Fruit fly (Drosophila melanogaster) whole organism, embryonic: Measurements from ENCODE around the gene Fit2.

Source experiments
- Ada2b ChIP-seq: fragments of 200-800 bp; sonication (Bioruptor generic); IDR thresholded peaks from 2 replicates; pipeline ENCODE4 v1.3.6; 2022; ENCODE audit warnings: missing biosample characterization, missing genetic modification characterization
- Aef1 ChIP-seq: fragments of 200-800 bp; sonication (Bioruptor generic); IDR thresholded peaks from 3 replicates; pipeline ENCODE4 v1.3.6; 2022; ENCODE audit warnings: missing biosample characterization, missing genetic modification characterization
- Atf-2 ChIP-seq: fragments of 200-800 bp; sonication (Bioruptor generic); optimal IDR thresholded peaks from 2 replicates; lab custom pipeline; 2016; ENCODE audit warnings: missing biosample characterization, missing genetic modification characterization
- B-H1 ChIP-seq: fragments of 200-800 bp; sonication (Bioruptor generic); IDR thresholded peaks from 3 replicates; pipeline ENCODE4 v1.3.6; 2022; ENCODE audit warnings: missing biosample characterization, missing genetic modification characterization
- Bdp1 ChIP-seq: fragments of 200-800 bp; sonication (Bioruptor generic); optimal IDR thresholded peaks from 3 replicates; lab custom pipeline; 2016; ENCODE audit warnings: missing biosample characterization, missing genetic modification characterization
- CG10321 ChIP-seq: fragments of 200-800 bp; sonication (Bioruptor generic); IDR thresholded peaks from 2 replicates; pipeline ENCODE4 v1.3.6; 2022; ENCODE audit warnings: missing biosample characterization, missing genetic modification characterization
- CG12391 ChIP-seq: fragments of 200-800 bp; sonication (Bioruptor generic); optimal IDR thresholded peaks from 3 replicates; lab custom pipeline; 2018; ENCODE audit warnings: missing biosample characterization, mild to moderate bottlenecking, missing genetic modification characterization, moderate library complexity
- CG15073 ChIP-seq: fragments of 200-800 bp; sonication (Bioruptor generic); optimal IDR thresholded peaks from 2 replicates; lab custom pipeline; 2016; ENCODE audit warnings: missing biosample characterization, missing genetic modification characterization
- CG2120 ChIP-seq: fragments of 200-800 bp; sonication (Bioruptor generic); optimal IDR thresholded peaks from 3 replicates; lab custom pipeline; 2016; ENCODE audit warnings: missing biosample characterization, missing genetic modification characterization
- CG31388 ChIP-seq: fragments of 200-800 bp; sonication (Bioruptor generic); optimal IDR thresholded peaks from 2 replicates; lab custom pipeline; 2016; ENCODE audit warnings: missing biosample characterization, missing genetic modification characterization
- CG4328 ChIP-seq: fragments of 200-800 bp; sonication (Bioruptor generic); optimal IDR thresholded peaks from 3 replicates; lab custom pipeline; 2017; ENCODE audit warnings: missing biosample characterization, missing genetic modification reagents, missing genetic modification characterization
- CG43689 ChIP-seq: fragments of 200-800 bp; sonication (Bioruptor generic); IDR thresholded peaks from 2 replicates; pipeline ENCODE4 v1.3.6; 2022; ENCODE audit warnings: missing biosample characterization, missing genetic modification characterization
- CG5180 ChIP-seq: fragments of 200-800 bp; sonication (Bioruptor generic); optimal IDR thresholded peaks from 3 replicates; lab custom pipeline; 2017; ENCODE audit warnings: missing biosample characterization, missing genetic modification characterization, mild to moderate bottlenecking, moderate library complexity, missing genetic modification reagents
- CG5953 ChIP-seq: fragments of 200-800 bp; sonication (Bioruptor generic); IDR thresholded peaks from 2 replicates; pipeline ENCODE4 v1.3.6; 2022; ENCODE audit warnings: missing biosample characterization, missing genetic modification characterization
- CG8290 ChIP-seq, 3 experiments: fragments of 200-800 bp; sonication (Bioruptor generic); optimal IDR thresholded peaks; 2 replicates each; lab custom pipeline; 2016 to 2019; ENCODE audit warnings: missing biosample characterization in 3 of 3, missing genetic modification characterization in 3 of 3, mild to moderate bottlenecking in 2 of 3, moderate library complexity in 1 of 3
- CkIIα-i1 ChIP-seq: fragments of 200-800 bp; sonication (Bioruptor generic); IDR thresholded peaks from 2 replicates; pipeline ENCODE4 v1.3.6; 2022; ENCODE audit warnings: missing biosample characterization, missing genetic modification characterization
- Dek ChIP-seq: fragments of 200-800 bp; sonication (Bioruptor generic); optimal IDR thresholded peaks from 3 replicates; lab custom pipeline; 2019; ENCODE audit warnings: missing biosample characterization, mild to moderate bottlenecking, missing genetic modification characterization, moderate library complexity
- Dfd ChIP-seq, 2 experiments: fragments of >200 bp; optimal IDR thresholded peaks; 2 replicates each; lab custom pipeline; 2017; ENCODE audit warnings: missing biosample characterization in 2 of 2, missing genetic modification characterization in 2 of 2
- H15 ChIP-seq: fragments of 200-800 bp; sonication (Bioruptor generic); IDR thresholded peaks from 3 replicates; pipeline ENCODE4 v1.3.6; 2022; ENCODE audit warnings: missing biosample characterization, missing genetic modification characterization
- HmgD ChIP-seq: fragments of 200-800 bp; sonication (Bioruptor generic); optimal IDR thresholded peaks from 3 replicates; lab custom pipeline; 2016; ENCODE audit warnings: missing biosample characterization, missing genetic modification characterization
- Hmr ChIP-seq: fragments of 200-800 bp; sonication (Bioruptor generic); optimal IDR thresholded peaks from 3 replicates; lab custom pipeline; 2017; ENCODE audit warnings: mild to moderate bottlenecking, missing biosample characterization, missing genetic modification reagents, missing genetic modification characterization
- Lpt ChIP-seq: fragments of >200 bp; optimal IDR thresholded peaks from 2 replicates; lab custom pipeline; 2018; ENCODE audit warnings: missing biosample characterization, missing genetic modification characterization
- Max ChIP-seq: fragments of 200-800 bp; sonication (Bioruptor generic); optimal IDR thresholded peaks from 2 replicates; lab custom pipeline; 2016; ENCODE audit warnings: missing biosample characterization, mild to moderate bottlenecking, missing genetic modification characterization
- PHDP ChIP-seq: fragments of 200-800 bp; sonication (Bioruptor generic); optimal IDR thresholded peaks from 3 replicates; lab custom pipeline; 2018; ENCODE audit warnings: missing biosample characterization, mild to moderate bottlenecking, missing genetic modification characterization, moderate library complexity
- Sin3A ChIP-seq: fragments of >200 bp; optimal IDR thresholded peaks from 2 replicates; lab custom pipeline; 2018
- bcd ChIP-seq: fragments of 200-800 bp; sonication (Bioruptor generic); optimal IDR thresholded peaks from 2 replicates; lab custom pipeline; 2017; ENCODE audit warnings: missing biosample characterization, mild to moderate bottlenecking, missing genetic modification characterization
- br ChIP-seq: fragments of >200 bp; optimal IDR thresholded peaks from 2 replicates; lab custom pipeline; 2017
- chinmo ChIP-seq: fragments of 200-800 bp; sonication (Bioruptor generic); IDR thresholded peaks from 4 replicates; pipeline ENCODE4 v1.3.6; 2022; ENCODE audit warnings: missing biosample characterization, missing genetic modification characterization; ENCODE audit not compliant: partially characterized antibody
- croc ChIP-seq: fragments of 200-800 bp; sonication (Bioruptor generic); conservative IDR thresholded peaks from 3 replicates; pipeline ENCODE4 v1.3.6; 2022; ENCODE audit warnings: missing biosample characterization, missing genetic modification characterization
- dati ChIP-seq: fragments of 200-800 bp; sonication (Bioruptor generic); IDR thresholded peaks from 2 replicates; pipeline ENCODE4 v1.3.6; 2022; ENCODE audit warnings: missing biosample characterization, missing genetic modification characterization
- dmrt99B ChIP-seq: fragments of 200-800 bp; sonication (Bioruptor generic); optimal IDR thresholded peaks from 2 replicates; lab custom pipeline; 2018; ENCODE audit warnings: missing biosample characterization, mild to moderate bottlenecking, missing genetic modification characterization, moderate library complexity
- fd96Cb ChIP-seq: fragments of 200-800 bp; sonication (Bioruptor generic); optimal IDR thresholded peaks from 2 replicates; lab custom pipeline; 2018; ENCODE audit warnings: missing biosample characterization, mild to moderate bottlenecking, missing genetic modification characterization, moderate library complexity
- her ChIP-seq: fragments of 200-800 bp; sonication (Bioruptor generic); optimal IDR thresholded peaks from 2 replicates; lab custom pipeline; 2016; ENCODE audit warnings: missing biosample characterization, missing genetic modification characterization
- insv ChIP-seq, 2 experiments: fragments of 200-800 bp; sonication (Bioruptor generic); optimal IDR thresholded peaks; 3 replicates each; lab custom pipeline; 2016 to 2018; ENCODE audit warnings: missing biosample characterization in 2 of 2, missing genetic modification characterization in 2 of 2
- jumu ChIP-seq: fragments of 200-800 bp; sonication (Bioruptor generic); optimal IDR thresholded peaks from 3 replicates; lab custom pipeline; 2016; ENCODE audit warnings: missing biosample characterization, missing genetic modification characterization
- lov ChIP-seq, 2 experiments: fragments of 200-800 bp in 1 of 2; fragments of >200 bp in 1 of 2; sonication (Bioruptor generic) in 1 of 2; IDR thresholded peaks in 1 of 2; optimal IDR thresholded peaks in 1 of 2; 2 replicates in 1 of 2; 3 replicates in 1 of 2; pipeline versions ENCODE4 v1.3.6 to Lab custom; 2017 to 2022; ENCODE audit warnings: missing biosample characterization in 1 of 2, missing genetic modification characterization in 1 of 2
- nerfin-2 ChIP-seq: fragments of 200-800 bp; sonication (Bioruptor generic); IDR thresholded peaks from 2 replicates; pipeline ENCODE4 v1.3.6; 2022; ENCODE audit warnings: missing biosample characterization, missing genetic modification characterization; ENCODE audit not compliant: partially characterized antibody
- pan ChIP-seq, 4 experiments: fragments of >200 bp in 3 of 4; fragments of 200-800 bp in 1 of 4; sonication (Bioruptor generic) in 1 of 4; optimal IDR thresholded peaks in 3 of 4; IDR thresholded peaks in 1 of 4; 2 replicates each; pipeline versions ENCODE4 v1.3.6 to Lab custom; 2017 to 2022; ENCODE audit warnings: missing biosample characterization in 2 of 4, missing genetic modification characterization in 2 of 4, mixed read lengths in 1 of 4
- row ChIP-seq: fragments of 200-800 bp; sonication (Bioruptor generic); IDR thresholded peaks from 3 replicates; pipeline ENCODE4 v1.3.6; 2022; ENCODE audit warnings: missing biosample characterization, missing genetic modification characterization
- sima ChIP-seq: fragments of 200-800 bp; sonication (Bioruptor generic); optimal IDR thresholded peaks from 2 replicates; lab custom pipeline; 2016; ENCODE audit warnings: missing biosample characterization, missing genetic modification characterization
- slbo ChIP-seq: fragments of 200-800 bp; sonication (Bioruptor generic); IDR thresholded peaks from 2 replicates; pipeline ENCODE4 v1.3.6; 2022; ENCODE audit warnings: missing biosample characterization, missing genetic modification characterization
- so ChIP-seq: fragments of 200-800 bp; sonication (Bioruptor generic); IDR thresholded peaks from 3 replicates; pipeline ENCODE4 v1.3.6; 2022; ENCODE audit warnings: missing biosample characterization, missing genetic modification characterization
- sob ChIP-seq: fragments of 200-800 bp; sonication (Bioruptor generic); IDR thresholded peaks from 2 replicates; pipeline ENCODE4 v1.3.6; 2022; ENCODE audit warnings: missing biosample characterization, missing genetic modification characterization
- sqz ChIP-seq: fragments of 200-800 bp; sonication (Bioruptor generic); optimal IDR thresholded peaks from 3 replicates; lab custom pipeline; 2018; ENCODE audit warnings: missing biosample characterization, mild to moderate bottlenecking, missing genetic modification characterization
- sug ChIP-seq: fragments of 200-800 bp; optimal IDR thresholded peaks from 2 replicates; lab custom pipeline; 2019; ENCODE audit warnings: missing biosample characterization, mild to moderate bottlenecking, missing genetic modification characterization, moderate library complexity
- ttk ChIP-seq: fragments of 200-800 bp; sonication (Bioruptor generic); IDR thresholded peaks from 2 replicates; pipeline ENCODE4 v2.1.2; 2022; ENCODE audit warnings: missing biosample characterization, missing genetic modification characterization
- unc-4 ChIP-seq: fragments of 200-800 bp; sonication (Bioruptor generic); IDR thresholded peaks from 2 replicates; pipeline ENCODE4 v1.3.6; 2022; ENCODE audit warnings: missing biosample characterization, missing genetic modification characterization; ENCODE audit not compliant: partially characterized antibody
- vvl ChIP-seq: fragments of 200-800 bp; sonication (Bioruptor generic); IDR thresholded peaks from 2 replicates; pipeline ENCODE4 v1.3.6; 2022; ENCODE audit warnings: missing biosample characterization, missing genetic modification characterization
- yki ChIP-seq: fragments of >200 bp; optimal IDR thresholded peaks from 3 replicates; lab custom pipeline; 2018

The Fit2 gene

DNA sequence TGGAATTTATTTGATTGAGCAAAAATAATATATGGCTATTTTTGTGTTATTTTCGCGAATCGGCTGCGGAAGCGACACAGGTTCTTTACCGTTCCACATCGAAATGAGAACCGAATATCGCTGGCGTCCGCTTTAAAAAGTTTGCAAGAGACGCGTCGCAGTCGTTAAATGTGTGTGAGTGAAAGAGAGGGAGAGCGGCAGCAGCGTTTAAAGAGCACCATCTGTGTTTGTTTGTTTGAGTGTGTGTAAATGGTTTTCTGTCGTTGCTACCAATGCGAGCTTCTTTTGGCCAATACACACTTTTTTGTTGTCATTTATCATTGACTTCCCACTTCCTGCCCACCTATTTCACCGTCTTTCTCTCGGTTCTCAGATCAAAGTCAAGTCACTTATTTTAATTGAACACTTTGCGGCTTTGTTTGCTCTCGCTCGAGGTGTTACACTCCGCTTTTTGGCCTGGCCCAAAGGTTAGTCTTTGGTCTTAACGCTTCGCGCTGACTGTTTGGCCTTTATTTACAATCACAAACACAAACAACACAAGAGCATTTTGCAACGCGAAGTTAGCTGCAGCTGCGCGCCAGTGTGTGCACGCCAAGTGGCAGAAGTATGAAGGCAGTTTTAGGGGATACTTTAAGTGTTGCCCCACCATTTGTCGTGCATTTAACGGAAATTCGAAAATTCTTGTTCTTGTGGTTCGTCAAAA, 12.0 kb upstream of the Fit2 start, which contains the start of gene CG3764 (continued):
- TF ChIP-seq Bdp1: peak; percentile 65
- peak; percentile 60 for TF ChIP-seq slbo (GFP tag; lab: Robert Waterston, UW)
- no peak for TF ChIP-seq CG43689 (GFP tag; lab: Robert Waterston, UW)
- TF ChIP-seq CG4328: peak; percentile 90
- peak; percentile 72 for TF ChIP-seq Max (GFP tag; lab: Kevin White, UChicago)
- peak; percentile 79 for TF ChIP-seq sob (GFP tag; lab: Robert Waterston, UW)
- no peak for TF ChIP-seq Dfd (GFP tag; optimal IDR thresholded peaks at IDR 0.05; lab: Kevin White, UChicago)
- peak; percentile 80 for TF ChIP-seq sug (tag; lab: Kevin White, UChicago)
- TF ChIP-seq yki (lab: Kevin White, UChicago): no peak
- peak; percentile 68 for TF ChIP-seq dmrt99B (tag; lab: Kevin White, UChicago)
- TF ChIP-seq pan (optimal IDR thresholded peaks at IDR 0.05; lab: Kevin White, UChicago): no peak
- peak in 1 of 2 experiments; percentile 71 for TF ChIP-seq pan (GFP tag; optimal IDR thresholded peaks at IDR 0.05 in 1 of 2, IDR thresholded peaks at IDR 0.05 in 1 of 2)
- TF ChIP-seq CG5180: peak; percentile 73
- peak; percentile 6 for TF ChIP-seq fd96Cb (tag; lab: Kevin White, UChicago)
- TF ChIP-seq insv (GFP tag; optimal IDR thresholded peaks at IDR 0.05; lab: Kevin White, UChicago): peak in 1 of 2 experiments; percentile 39
- TF ChIP-seq CkIIα-i1 (GFP tag; lab: Robert Waterston, UW): no peak
- peak; percentile 24; the same call in 1 of the 3 replicates for TF ChIP-seq B-H1 (GFP tag; lab: Robert Waterston, UW)
- peak; percentile 35 for TF ChIP-seq unc-4 (GFP tag; lab: Robert Waterston, UW)
- peak; percentile 54 for TF ChIP-seq CG8290 (GFP tag; optimal IDR thresholded peaks at IDR 0.05; lab: Kevin White, UChicago)
- peak; percentile 83 to 94 for TF ChIP-seq CG8290 (tag; optimal IDR thresholded peaks at IDR 0.05; lab: Kevin White, UChicago)
- peak; percentile 43 for TF ChIP-seq Sin3A (lab: Kevin White, UChicago)
- peak; percentile 80 for TF ChIP-seq Aef1 (GFP tag; lab: Robert Waterston, UW)
- TF ChIP-seq ttk: peak; percentile 62
- TF ChIP-seq jumu: peak; percentile 65
- peak; percentile 82 for TF ChIP-seq bcd (GFP tag; lab: Kevin White, UChicago)
- TF ChIP-seq H15 (GFP tag; lab: Robert Waterston, UW): peak; percentile 61; the same call in 1 of the 3 replicates
- no peak; the same call in 1 of the 2 replicates for TF ChIP-seq nerfin-2 (GFP tag; lab: Robert Waterston, UW)
- TF ChIP-seq sqz (GFP tag; lab: Kevin White, UChicago): peak; percentile 87
- peak; percentile 0 for TF ChIP-seq sima (GFP tag; lab: Kevin White, UChicago)
- peak; percentile 37; the same call in 1 of the 2 replicates for TF ChIP-seq Ada2b (GFP tag; lab: Robert Waterston, UW)
- TF ChIP-seq chinmo: peak; percentile 99
- no peak for TF ChIP-seq dati (GFP tag; lab: Robert Waterston, UW)
- TF ChIP-seq HmgD (GFP tag; lab: Kevin White, UChicago): peak; percentile 76
- TF ChIP-seq croc (GFP tag; lab: Robert Waterston, UW): no peak; the same call in 2 of the 3 replicates
- peak; percentile 39; the same call in 1 of the 2 replicates for TF ChIP-seq CG5953 (GFP tag; lab: Robert Waterston, UW)
- peak; percentile 83 for TF ChIP-seq vvl (GFP tag; lab: Robert Waterston, UW)
- no peak for TF ChIP-seq Lpt (GFP tag; lab: Kevin White, UChicago)
- TF ChIP-seq CG2120 (GFP tag; lab: Kevin White, UChicago): peak; percentile 42
- peak; percentile 88 for TF ChIP-seq Hmr (GFP tag; lab: Kevin White, UChicago)
- TF ChIP-seq CG12391 (tag; lab: Kevin White, UChicago): peak; percentile 58
- no peak; the same call in 2 of the 3 replicates for TF ChIP-seq row
- peak; percentile 27 for TF ChIP-seq CG31388 (GFP tag; lab: Kevin White, UChicago)
- no peak for TF ChIP-seq lov (optimal IDR thresholded peaks at IDR 0.05; lab: Kevin White, UChicago)
- TF ChIP-seq lov (GFP tag; IDR thresholded peaks at IDR 0.05; lab: Robert Waterston, UW): peak; percentile 86
- peak; percentile 62 for TF ChIP-seq PHDP (tag; lab: Kevin White, UChicago)
- TF ChIP-seq Atf-2 (GFP tag; lab: Kevin White, UChicago): peak; percentile 52
- no peak for TF ChIP-seq CG15073 (GFP tag; lab: Kevin White, UChicago)
- no peak for TF ChIP-seq br
- peak; percentile 50 for TF ChIP-seq CG10321 (GFP tag; lab: Robert Waterston, UW)
- peak; percentile 44; the same call in 2 of the 3 replicates for TF ChIP-seq so (GFP tag; lab: Robert Waterston, UW)
- peak; percentile 76 for TF ChIP-seq Dek
- peak; percentile 71 for TF ChIP-seq her
